Fruit fly (Drosophila melanogaster) whole organism, pupa: Measurements from ENCODE around the gene Snoo.

Experiments used
- CG10348 ChIP-seq: fragments of 200-800 bp; sonication (Bioruptor generic); IDR thresholded peaks from 2 replicates; pipeline ENCODE4 v1.3.6; 2022; ENCODE audit warnings: missing biosample characterization, missing genetic modification characterization
- CG12605 ChIP-seq: fragments of 200-800 bp; sonication (Bioruptor generic); IDR thresholded peaks from 2 replicates; pipeline ENCODE4 v1.3.6; 2022; ENCODE audit warnings: missing biosample characterization, missing genetic modification characterization
- CG13204 ChIP-seq: fragments of 200-800 bp; sonication (Bioruptor generic); optimal IDR thresholded peaks from 2 replicates; lab custom pipeline; 2018; ENCODE audit warnings: missing biosample characterization, mild to moderate bottlenecking, missing genetic modification characterization, moderate library complexity
- CG15710 ChIP-seq: fragments of 200-800 bp; sonication (Bioruptor generic); optimal IDR thresholded peaks from 2 replicates; lab custom pipeline; 2018; ENCODE audit warnings: missing biosample characterization, mild to moderate bottlenecking, missing genetic modification characterization, moderate library complexity
- CG17806 ChIP-seq: fragments of 200-800 bp; sonication (Bioruptor generic); optimal IDR thresholded peaks from 2 replicates; lab custom pipeline; 2018; ENCODE audit warnings: missing biosample characterization, mild to moderate bottlenecking, missing genetic modification characterization, moderate library complexity
- CG34367 ChIP-seq: fragments of 200-800 bp; sonication (Bioruptor generic); optimal IDR thresholded peaks from 2 replicates; lab custom pipeline; 2018; ENCODE audit warnings: missing biosample characterization, mild to moderate bottlenecking, missing genetic modification characterization
- CG4496 ChIP-seq: fragments of 200-800 bp; sonication (Bioruptor generic); IDR thresholded peaks from 3 replicates; pipeline ENCODE4 v1.3.6; 2022; ENCODE audit warnings: missing biosample characterization, missing genetic modification characterization
- CG8301 ChIP-seq: fragments of 200-800 bp; sonication (Bioruptor generic); optimal IDR thresholded peaks from 2 replicates; lab custom pipeline; 2018; ENCODE audit warnings: missing biosample characterization, mild to moderate bottlenecking, missing genetic modification characterization
- D1 ChIP-seq: fragments of 200-800 bp; sonication (Bioruptor generic); optimal IDR thresholded peaks from 2 replicates; lab custom pipeline; 2018; ENCODE audit warnings: missing biosample characterization, mild to moderate bottlenecking, missing genetic modification characterization, moderate library complexity
- EcR ChIP-seq: fragments of 200-800 bp; sonication (Bioruptor generic); optimal IDR thresholded peaks from 3 replicates; lab custom pipeline; 2019; ENCODE audit warnings: missing biosample characterization, missing genetic modification characterization, mild to moderate bottlenecking, moderate library complexity, missing genetic modification reagents
- Ets98B ChIP-seq: fragments of 200-800 bp; sonication (Bioruptor generic); IDR thresholded peaks from 2 replicates; pipeline ENCODE4 v1.3.6; 2022; ENCODE audit warnings: missing biosample characterization, missing genetic modification characterization
- Pif1A ChIP-seq: fragments of 200-800 bp; sonication (Bioruptor generic); optimal IDR thresholded peaks from 3 replicates; lab custom pipeline; 2016; ENCODE audit warnings: missing biosample characterization, missing genetic modification characterization
- Snoo ChIP-seq: fragments of 200-800 bp; sonication (Bioruptor generic); optimal IDR thresholded peaks from 3 replicates; lab custom pipeline; 2017; ENCODE audit warnings: missing biosample characterization, mild to moderate bottlenecking, missing genetic modification characterization, inconsistent platforms
- gl ChIP-seq: fragments of 200-800 bp; sonication (Bioruptor generic); optimal IDR thresholded peaks from 2 replicates; lab custom pipeline; 2018; ENCODE audit warnings: missing biosample characterization, mild to moderate bottlenecking, missing genetic modification characterization

- TF ChIP-seq CG13204, result no peak
- peak; percentile 50; the same call in 2 of the 3 replicates for TF ChIP-seq CG4496 (GFP tag; lab: Robert Waterston, UW)
- peak; percentile 70 for TF ChIP-seq CG15710 (tag; lab: Kevin White, UChicago)
- TF ChIP-seq CG17806 (tag; lab: Kevin White, UChicago), result peak; percentile 68
- peak; percentile 76 for TF ChIP-seq Pif1A (GFP tag; lab: Kevin White, UChicago)
- no peak for TF ChIP-seq CG10348
- peak; percentile 65 for TF ChIP-seq EcR
- peak; percentile 62 for TF ChIP-seq CG8301 (tag; lab: Kevin White, UChicago)
- TF ChIP-seq Snoo (tag; lab: Kevin White, UChicago), result peak; percentile 30
- TF ChIP-seq CG12605, result peak; percentile 13; the same call in 1 of the 2 replicates
- peak; percentile 52 for TF ChIP-seq gl (tag; lab: Kevin White, UChicago)
- TF ChIP-seq CG34367 (tag; lab: Kevin White, UChicago), result peak; percentile 49
- TF ChIP-seq D1 (tag; lab: Kevin White, UChicago), result peak; percentile 19
- TF ChIP-seq Ets98B (GFP tag; lab: Robert Waterston, UW), result peak; percentile 52
Observed at dm6 chr2L:8006038-8006437, 22.0 kb upstream of the Snoo start.
